Worm (Caenorhabditis elegans): Measurements from ENCODE around the gene ilcr-2.

The ilcr-2 gene

ce11 chrII:5453547-5453946 lies 21.5 kb upstream of the ilcr-2 start, which contains the start of gene dhs-5:
Gene dhs-5, plus strand, starts transcription at chrII:5453847.
- no peak for TF ChIP-seq nhr-10 (tag; optimal IDR thresholded peaks at IDR 0.05)
- TF ChIP-seq Y55F3AM.14 (GFP tag; optimal IDR thresholded peaks at IDR 0.05) = no peak
- TF ChIP-seq unc-62 (GFP tag; optimal IDR thresholded peaks at IDR 0.05) = no peak
- no peak for TF ChIP-seq R02D3.7 (tag; optimal IDR thresholded peaks at IDR 0.05)
- no peak for TF ChIP-seq ceh-82 (tag; optimal IDR thresholded peaks at IDR 0.05)
- no peak for TF ChIP-seq sma-3 (GFP tag; optimal IDR thresholded peaks at IDR 0.05)
- no peak for TF ChIP-seq snpc-4 (tag; optimal IDR thresholded peaks at IDR 0.05)
- TF ChIP-seq lin-11 (tag; optimal IDR thresholded peaks at IDR 0.05) = no peak
- no peak for TF ChIP-seq nhr-12 (tag; optimal IDR thresholded peaks at IDR 0.05)
- TF ChIP-seq nhr-6 (tag; optimal IDR thresholded peaks at IDR 0.05) = no peak
- no peak for TF ChIP-seq nhr-129 (tag; optimal IDR thresholded peaks at IDR 0.05)
- no peak for TF ChIP-seq crh-2 (tag; optimal IDR thresholded peaks at IDR 0.05)
- TF ChIP-seq ceh-16 (tag; optimal IDR thresholded peaks at IDR 0.05) = no peak
- no peak for TF ChIP-seq mbf-1 (tag; optimal IDR thresholded peaks at IDR 0.05)
- no peak for TF ChIP-seq mdl-1 (tag; optimal IDR thresholded peaks at IDR 0.05)
- no peak for TF ChIP-seq ztf-11 (tag; optimal IDR thresholded peaks at IDR 0.05)
- no peak for TF ChIP-seq elt-3 (tag; optimal IDR thresholded peaks at IDR 0.05)
- TF ChIP-seq unc-55 (GFP tag; optimal IDR thresholded peaks at IDR 0.05) = no peak

ce11 chrII:5455650-5456355 lies 19.2 kb upstream of the ilcr-2 start, which contains the start of gene daz-1:
Gene daz-1, plus strand, starts transcription at chrII:5456305.
- TF ChIP-seq nhr-21 (tag; optimal IDR thresholded peaks at IDR 0.05) (no peak), nhr-23 (tag; optimal IDR thresholded peaks at IDR 0.05) (no peak), C34F6.9 (tag; optimal IDR thresholded peaks at IDR 0.05) (no peak), zag-1 (tag; optimal IDR thresholded peaks at IDR 0.05) (no peak), gmeb-1 (tag; optimal IDR thresholded peaks at IDR 0.05) (no peak), ztf-1 (GFP tag; conservative IDR thresholded peaks at IDR 0.05) (no peak), nhr-237 (tag; optimal IDR thresholded peaks at IDR 0.05) (no peak), ceh-82 (tag; optimal IDR thresholded peaks at IDR 0.05) (no peak), mbf-1 (tag; optimal IDR thresholded peaks at IDR 0.05) (no peak), ztf-11 (tag; optimal IDR thresholded peaks at IDR 0.05) (no peak), F13H6.1 (tag; optimal IDR thresholded peaks at IDR 0.05) (no peak), crh-2 (tag; optimal IDR thresholded peaks at IDR 0.05) (no peak), unc-39 (tag; optimal IDR thresholded peaks at IDR 0.05) (no peak), lsy-2 (tag; optimal IDR thresholded peaks at IDR 0.05) (no peak)

ce11 chrII:5458683-5459410 lies 16.2 kb upstream of the ilcr-2 start:
- TF ChIP-seq lin-13 (GFP tag; optimal IDR thresholded peaks at IDR 0.05) (no peak), nhr-129 (tag; optimal IDR thresholded peaks at IDR 0.05) (no peak), nhr-11 (tag; optimal IDR thresholded peaks at IDR 0.05) (no peak), fos-1 (tag; optimal IDR thresholded peaks at IDR 0.05) (peak; percentile 34), alr-1 (tag; optimal IDR thresholded peaks at IDR 0.05) (no peak), ceh-16 (tag; optimal IDR thresholded peaks at IDR 0.05) (no peak), blmp-1 (tag; optimal IDR thresholded peaks at IDR 0.05; ENCODE audit: insufficient read depth) (peak; percentile 54), elt-3 (tag; optimal IDR thresholded peaks at IDR 0.05) (no peak)

ce11 chrII:5459534-5459933 lies 15.5 kb upstream of the ilcr-2 start:
- TF ChIP-seq sma-3 (GFP tag; optimal IDR thresholded peaks at IDR 0.05) (peak; percentile 68), elt-1 (tag; optimal IDR thresholded peaks at IDR 0.05) (no peak), nhr-25 (tag; optimal IDR thresholded peaks at IDR 0.05) (no peak), R02D3.7 (tag; optimal IDR thresholded peaks at IDR 0.05) (no peak), nhr-77 (tag; optimal IDR thresholded peaks at IDR 0.05) (no peak), ztf-11 (tag; optimal IDR thresholded peaks at IDR 0.05) (no peak), ztf-1 (GFP tag; conservative IDR thresholded peaks at IDR 0.05) (no peak), sem-4 (tag; optimal IDR thresholded peaks at IDR 0.05) (no peak), fos-1 (tag; optimal IDR thresholded peaks at IDR 0.05) (peak; percentile 43), sma-9 (GFP tag; optimal IDR thresholded peaks at IDR 0.05) (peak; percentile 9), sma-9 (tag; optimal IDR thresholded peaks at IDR 0.05) (no peak), peb-1 (tag; optimal IDR thresholded peaks at IDR 0.05) (no peak), unc-39 (tag; optimal IDR thresholded peaks at IDR 0.05) (no peak), lin-39 (tag; optimal IDR thresholded peaks at IDR 0.05) (no peak), nhr-21 (tag; optimal IDR thresholded peaks at IDR 0.05) (no peak), mdl-1 (tag; optimal IDR thresholded peaks at IDR 0.05) (no peak), skn-1 (tag; optimal IDR thresholded peaks at IDR 0.05) (no peak), C34F6.9 (tag; optimal IDR thresholded peaks at IDR 0.05) (no peak), unc-62 (GFP tag; optimal IDR thresholded peaks at IDR 0.05) (no peak), blmp-1 (tag; optimal IDR thresholded peaks at IDR 0.05; ENCODE audit: insufficient read depth) (peak; percentile 60)
